Fruit fly (Drosophila melanogaster) whole organism, wandering third instar larva: Measurements from ENCODE around the gene ppk13.

ENCODE experiments used
- Abd-B ChIP-seq: fragments of >200 bp; optimal IDR thresholded peaks from 2 replicates; lab custom pipeline; 2017; ENCODE audit warnings: missing biosample characterization, missing genetic modification characterization
- CG32264 ChIP-seq: fragments of 200-800 bp; sonication (Bioruptor generic); optimal IDR thresholded peaks from 2 replicates; lab custom pipeline; 2016; ENCODE audit warnings: missing biosample characterization, missing genetic modification characterization
- CG9705 ChIP-seq: fragments of 200-800 bp; sonication (Bioruptor generic); optimal IDR thresholded peaks from 2 replicates; lab custom pipeline; 2018; ENCODE audit warnings: missing biosample characterization, mild to moderate bottlenecking, missing genetic modification characterization
- CrebA ChIP-seq: fragments of 200-800 bp; sonication (Bioruptor generic); optimal IDR thresholded peaks from 2 replicates; lab custom pipeline; 2016; ENCODE audit warnings: missing biosample characterization, mild to moderate bottlenecking, missing genetic modification characterization, borderline replicate concordance
- Dfd ChIP-seq: fragments of >200 bp; optimal IDR thresholded peaks from 2 replicates; lab custom pipeline; 2017; ENCODE audit warnings: missing biosample characterization, missing genetic modification characterization
- Dif ChIP-seq: fragments of 200-275, 200-300 bp; sonication (Bioruptor generic); optimal IDR thresholded peaks from 2 replicates; lab custom pipeline; 2018; ENCODE audit warnings: missing biosample characterization, missing genetic modification characterization; ENCODE audit not compliant: partially characterized antibody
- GATAd ChIP-seq: sonication (Bioruptor generic); optimal IDR thresholded peaks from 2 replicates; lab custom pipeline; 2016; ENCODE audit warnings: missing biosample characterization, missing genetic modification characterization
- HLH106 ChIP-seq: fragments of 200-800 bp; optimal IDR thresholded peaks from 3 replicates; lab custom pipeline; 2019; ENCODE audit warnings: missing biosample characterization, mild to moderate bottlenecking, missing genetic modification characterization, moderate library complexity
- Hnf4 ChIP-seq: fragments of 200-800 bp; sonication (Bioruptor generic); optimal IDR thresholded peaks from 2 replicates; lab custom pipeline; 2016; ENCODE audit warnings: missing biosample characterization, mild to moderate bottlenecking, missing genetic modification characterization
- Hr78 ChIP-seq: fragments of >200 bp; optimal IDR thresholded peaks from 2 replicates; lab custom pipeline; 2017; ENCODE audit warnings: missing biosample characterization, missing genetic modification characterization
- Hr83 ChIP-seq: fragments of 200-300 bp; sonication (Bioruptor generic); optimal IDR thresholded peaks from 2 replicates; lab custom pipeline; 2016; ENCODE audit warnings: missing biosample characterization, mild to moderate bottlenecking, missing genetic modification characterization, moderate library complexity; ENCODE audit not compliant: poor library complexity, severe bottlenecking
- Mio ChIP-seq: sonication (Bioruptor generic); optimal IDR thresholded peaks from 2 replicates; lab custom pipeline; 2016; ENCODE audit warnings: missing biosample characterization, missing genetic modification characterization
- Myc ChIP-seq: fragments of >200 bp; optimal IDR thresholded peaks from 2 replicates; lab custom pipeline; 2017
- N ChIP-seq: fragments of >200 bp; optimal IDR thresholded peaks from 2 replicates; lab custom pipeline; 2018; ENCODE audit warnings: missing biosample characterization, missing external identifiers, missing genetic modification characterization
- OdsH ChIP-seq: fragments of 200-800 bp; sonication (Bioruptor generic); optimal IDR thresholded peaks from 2 replicates; lab custom pipeline; 2016; ENCODE audit warnings: missing biosample characterization, mild to moderate bottlenecking, missing genetic modification characterization
- Rel ChIP-seq, 2 experiments: fragments of 200-800 bp; sonication (Bioruptor generic) in 1 of 2; optimal IDR thresholded peaks; 2 replicates in 1 of 2; 3 replicates in 1 of 2; lab custom pipeline; 2016 to 2019; ENCODE audit warnings: mild to moderate bottlenecking in 2 of 2, missing biosample characterization in 2 of 2, missing genetic modification characterization in 2 of 2, moderate library complexity in 1 of 2
- Vsx2 ChIP-seq: fragments of 200-300, 225-300 bp; sonication (Bioruptor generic); optimal IDR thresholded peaks from 2 replicates; lab custom pipeline; 2018; ENCODE audit warnings: missing biosample characterization, missing genetic modification characterization; ENCODE audit not compliant: partially characterized antibody
- br ChIP-seq: fragments of 200-800 bp; sonication (Bioruptor generic); optimal IDR thresholded peaks from 2 replicates; lab custom pipeline; 2016; ENCODE audit warnings: missing biosample characterization, missing genetic modification characterization
- brk ChIP-seq: fragments of 200-800 bp; sonication (Bioruptor generic); optimal IDR thresholded peaks from 2 replicates; lab custom pipeline; 2016; ENCODE audit warnings: missing biosample characterization, mild to moderate bottlenecking, missing genetic modification characterization
- dl ChIP-seq, 2 experiments: fragments of 175-275, 200-275 bp in 1 of 2; fragments of 200-275 bp in 1 of 2; sonication (Bioruptor generic); optimal IDR thresholded peaks; lab custom pipeline; 2018; ENCODE audit warnings: mild to moderate bottlenecking in 2 of 2, missing biosample characterization in 2 of 2, missing genetic modification characterization in 2 of 2, moderate library complexity in 2 of 2; ENCODE audit not compliant: partially characterized antibody in 2 of 2, insufficient read depth in 1 of 2
- dmrt93B ChIP-seq: fragments of 200-800 bp; sonication (Bioruptor generic); optimal IDR thresholded peaks from 2 replicates; lab custom pipeline; 2018; ENCODE audit warnings: missing biosample characterization, mild to moderate bottlenecking, missing genetic modification characterization
- ey ChIP-seq: fragments of 200-800 bp; sonication (Bioruptor generic); optimal IDR thresholded peaks from 2 replicates; lab custom pipeline; 2016; ENCODE audit warnings: missing biosample characterization, missing genetic modification characterization
- foxo ChIP-seq, 2 experiments: fragments of 200-800 bp; sonication (Bioruptor generic); optimal IDR thresholded peaks; 2 replicates in 1 of 2; 3 replicates in 1 of 2; lab custom pipeline; 2016 to 2017; ENCODE audit warnings: missing biosample characterization in 2 of 2, missing genetic modification characterization in 2 of 2
- fru ChIP-seq: fragments of 200-800 bp; sonication (Bioruptor generic); optimal IDR thresholded peaks from 3 replicates; lab custom pipeline; 2016; ENCODE audit warnings: missing biosample characterization, mild to moderate bottlenecking, missing genetic modification characterization
- h ChIP-seq: fragments of 200-800 bp; sonication (Bioruptor generic); optimal IDR thresholded peaks from 3 replicates; lab custom pipeline; 2016; ENCODE audit warnings: missing biosample characterization, mild to moderate bottlenecking, missing genetic modification characterization
- jim ChIP-seq: fragments of 175-275, 200-325 bp; sonication (Bioruptor generic); optimal IDR thresholded peaks from 2 replicates; lab custom pipeline; 2016; ENCODE audit warnings: missing biosample characterization, mild to moderate bottlenecking, missing genetic modification characterization
- pan ChIP-seq: fragments of >200 bp; optimal IDR thresholded peaks from 2 replicates; lab custom pipeline; 2017
- psq ChIP-seq: fragments of 200-800 bp; sonication (Bioruptor generic); optimal IDR thresholded peaks from 3 replicates; lab custom pipeline; 2017; ENCODE audit warnings: missing biosample characterization, mild to moderate bottlenecking, missing genetic modification characterization, moderate library complexity
- rgr ChIP-seq: fragments of 200-800 bp; sonication (Bioruptor generic); optimal IDR thresholded peaks from 3 replicates; lab custom pipeline; 2016; ENCODE audit warnings: missing biosample characterization, mild to moderate bottlenecking, missing genetic modification characterization
- sage ChIP-seq: fragments of 200-800 bp; sonication (Bioruptor generic); optimal IDR thresholded peaks from 2 replicates; lab custom pipeline; 2016; ENCODE audit warnings: missing biosample characterization, mild to moderate bottlenecking, missing genetic modification characterization
- sv ChIP-seq: fragments of 200-800 bp; sonication (Bioruptor generic); optimal IDR thresholded peaks from 3 replicates; lab custom pipeline; 2016; ENCODE audit warnings: missing biosample characterization, missing genetic modification characterization
- tai ChIP-seq: sonication (Bioruptor generic); optimal IDR thresholded peaks from 2 replicates; lab custom pipeline; 2016; ENCODE audit warnings: missing biosample characterization, missing genetic modification characterization

Gene ppk13

dm6 chr2L:21086406-21086805 lies 2.1 kb downstream of the ppk13 start, which contains the start of gene CG33509:
Gene CG33509, minus strand, starts transcription at chr2L:21086506.
- no peak for TF ChIP-seq dmrt93B (GFP tag; lab: Kevin White, UChicago)

- no peak for TF ChIP-seq psq
- peak; percentile 6 for TF ChIP-seq rgr (GFP tag; lab: Kevin White, UChicago)
- TF ChIP-seq foxo (GFP tag; optimal IDR thresholded peaks at IDR 0.05; lab: Kevin White, UChicago), result peak in 1 of 2 experiments; percentile 20
- no peak for TF ChIP-seq sv (GFP tag; lab: Kevin White, UChicago)
- peak; percentile 57 for TF ChIP-seq fru (GFP tag; lab: Kevin White, UChicago)
- no peak for TF ChIP-seq Rel (GFP tag; optimal IDR thresholded peaks at IDR 0.05; lab: Kevin White, UChicago)
- no peak for TF ChIP-seq Rel (tag; optimal IDR thresholded peaks at IDR 0.05; lab: Kevin White, UChicago)
- no peak for TF ChIP-seq Hr83
- no peak for TF ChIP-seq sage
- TF ChIP-seq Myc (lab: Kevin White, UChicago), result no peak
- TF ChIP-seq Hnf4 (GFP tag; lab: Kevin White, UChicago), result no peak
- TF ChIP-seq CG9705 (GFP tag; lab: Kevin White, UChicago), result no peak
- TF ChIP-seq Hr78 (GFP tag; lab: Kevin White, UChicago), result no peak
- no peak for TF ChIP-seq HLH106 (tag; lab: Kevin White, UChicago)
- no peak for TF ChIP-seq Dfd
- peak; percentile 31 for TF ChIP-seq h (GFP tag; lab: Kevin White, UChicago)
- TF ChIP-seq N (GFP tag; lab: Kevin White, UChicago), result no peak
These were observed 4.3 kb downstream of the ppk13 start, which contains the start of gene CG33510 for dm6 chr2L:21084268-21084667. Gene CG33510, minus strand, starts transcription at chr2L:21084326.

- TF ChIP-seq Hnf4 (GFP tag; lab: Kevin White, UChicago) (no peak), fru (GFP tag; lab: Kevin White, UChicago) (no peak), ey (GFP tag; lab: Kevin White, UChicago) (no peak), pan (lab: Kevin White, UChicago) (no peak), OdsH (GFP tag; lab: Kevin White, UChicago) (no peak), GATAd (GFP tag; lab: Kevin White, UChicago) (no peak), sage (no peak), CrebA (no peak), Vsx2 (GFP tag; lab: Kevin White, UChicago) (no peak)
These were observed 5.9 kb downstream of the ppk13 start, which contains the start of gene CG33511 for dm6 chr2L:21082444-21083201. Gene CG33511, minus strand, starts transcription at chr2L:21082494.

- TF ChIP-seq Dfd, result no peak
- no peak for TF ChIP-seq jim (GFP tag; lab: Kevin White, UChicago)
- no peak for TF ChIP-seq Myc (lab: Kevin White, UChicago)
- TF ChIP-seq psq, result no peak
- TF ChIP-seq Hr83, result no peak
- no peak for TF ChIP-seq brk (GFP tag; lab: Kevin White, UChicago)
- no peak for TF ChIP-seq N (GFP tag; lab: Kevin White, UChicago)
- TF ChIP-seq Hnf4 (GFP tag; lab: Kevin White, UChicago), result no peak
These were observed 10.7 kb downstream of the ppk13 start for dm6 chr2L:21077849-21078248.

- TF ChIP-seq br (no peak), Vsx2 (GFP tag; lab: Kevin White, UChicago) (peak; percentile 16), Dif (no peak)
- TF ChIP-seq, all 38 proteins: peak for 1
These were observed 13.4 kb downstream of the ppk13 start, which contains the start of gene tadr for dm6 chr2L:21075105-21075504. Gene tadr, plus strand, starts transcription at chr2L:21075405.

- TF ChIP-seq Hnf4 (GFP tag; lab: Kevin White, UChicago) (no peak), OdsH (GFP tag; lab: Kevin White, UChicago) (no peak), CG32264 (GFP tag; lab: Kevin White, UChicago) (no peak), Rel (GFP tag; optimal IDR thresholded peaks at IDR 0.05; lab: Kevin White, UChicago) (no peak), Rel (tag; optimal IDR thresholded peaks at IDR 0.05; lab: Kevin White, UChicago) (no peak), tai (GFP tag; lab: Kevin White, UChicago) (no peak), fru (GFP tag; lab: Kevin White, UChicago) (no peak), dl (GFP tag; optimal IDR thresholded peaks at IDR 0.05; lab: Kevin White, UChicago; ENCODE audit: insufficient read depth in 1 of 2, partially characterized antibody in 2 of 2) (no peak), Hr78 (GFP tag; lab: Kevin White, UChicago) (no peak), GATAd (GFP tag; lab: Kevin White, UChicago) (no peak), foxo (GFP tag; optimal IDR thresholded peaks at IDR 0.05; lab: Kevin White, UChicago) (no peak), Dif (no peak), CrebA (no peak), Vsx2 (GFP tag; lab: Kevin White, UChicago) (no peak), N (GFP tag; lab: Kevin White, UChicago) (no peak), Abd-B (GFP tag; lab: Kevin White, UChicago) (no peak), Mio (GFP tag; lab: Kevin White, UChicago) (no peak)
These were observed 14.7 kb downstream of the ppk13 start for dm6 chr2L:21073818-21074217.
